Fruit fly (Drosophila melanogaster) whole organism: ENCODE data around the gene Mco1.

Experiments used
- CG8478 ChIP-seq: fragments of >200 bp; optimal IDR thresholded peaks from 2 replicates; lab custom pipeline; 2018; ENCODE audit warnings: inconsistent platforms
- Dll ChIP-seq: fragments of >200 bp; optimal IDR thresholded peaks from 2 replicates; lab custom pipeline; 2017
- EcR ChIP-seq, 2 experiments: fragments of >200 bp; optimal IDR thresholded peaks; 2 replicates each; lab custom pipeline; 2017; ENCODE audit warnings: missing biosample characterization in 2 of 2, missing genetic modification characterization in 2 of 2, missing genetic modification reagents in 2 of 2
- pan ChIP-seq: fragments of >200 bp; optimal IDR thresholded peaks from 2 replicates; lab custom pipeline; 2017
- psq ChIP-seq: fragments of >200 bp; optimal IDR thresholded peaks from 2 replicates; lab custom pipeline; 2017
- usp ChIP-seq: fragments of >200 bp; optimal IDR thresholded peaks from 2 replicates; lab custom pipeline; 2017; ENCODE audit warnings: missing biosample characterization, missing genetic modification characterization, mixed read lengths

Mco1 gene

DNA sequence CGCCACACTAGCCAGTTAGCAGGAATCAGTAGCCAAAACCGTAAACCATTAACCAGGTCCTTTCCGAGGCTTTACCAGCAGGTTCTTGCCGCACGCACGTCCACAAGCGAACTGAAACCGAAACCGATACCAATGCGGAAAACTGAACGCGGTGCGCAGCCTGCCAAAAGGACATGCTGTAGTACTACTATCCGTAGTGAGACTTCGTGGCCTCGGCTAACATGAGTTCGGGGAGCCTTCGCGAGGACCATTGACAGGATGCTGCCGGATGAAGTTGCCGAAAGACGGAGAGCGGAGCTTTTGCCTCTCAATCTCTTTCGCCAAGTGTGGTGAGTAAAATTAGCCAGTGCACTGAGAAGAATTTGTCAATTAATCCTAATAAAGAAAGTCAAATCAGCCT lies 1.3 kb upstream of the Mco1 start, which contains the start of gene Shawl:
Gene Shawl (minus strand): TSS at position 104 of the 400 bp plus-strand sequence.
- TF ChIP-seq EcR (GFP tag; optimal IDR thresholded peaks at IDR 0.05; lab: Kevin White, UChicago): no peak
- no peak for TF ChIP-seq psq (lab: Kevin White, UChicago)
- TF ChIP-seq CG8478 (lab: Kevin White, UChicago): no peak
- no peak for TF ChIP-seq pan (lab: Kevin White, UChicago)
- no peak for TF ChIP-seq usp (GFP tag; lab: Kevin White, UChicago)
- no peak for TF ChIP-seq Dll

DNA sequence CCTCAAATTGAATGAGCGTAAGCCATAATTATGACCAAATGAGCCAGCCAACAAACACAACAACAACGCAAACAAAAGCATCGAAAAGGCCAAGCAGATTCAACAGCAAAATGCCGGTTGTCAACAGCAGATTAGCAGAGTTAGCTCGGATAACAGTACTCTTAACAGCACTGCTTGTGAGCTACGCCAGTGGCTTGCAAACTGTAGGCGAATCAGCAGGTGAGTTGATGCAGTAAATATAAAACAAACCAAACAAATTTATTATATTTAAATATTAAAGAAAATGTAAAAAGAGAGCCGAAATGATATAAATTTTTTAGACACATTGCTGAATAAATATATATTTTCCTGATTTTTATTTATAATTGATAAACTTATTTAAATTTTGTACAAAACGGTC lies 4.3 kb downstream of the Mco1 start:
- TF ChIP-seq Dll (no peak), CG8478 (lab: Kevin White, UChicago) (no peak), EcR (GFP tag; optimal IDR thresholded peaks at IDR 0.05; lab: Kevin White, UChicago) (no peak), usp (GFP tag; lab: Kevin White, UChicago) (no peak), psq (lab: Kevin White, UChicago) (no peak), pan (lab: Kevin White, UChicago) (no peak)

- TF ChIP-seq EcR (GFP tag; optimal IDR thresholded peaks at IDR 0.05; lab: Kevin White, UChicago) (no peak), usp (GFP tag; lab: Kevin White, UChicago) (no peak), pan (lab: Kevin White, UChicago) (no peak), Dll (no peak), CG8478 (lab: Kevin White, UChicago) (no peak), psq (lab: Kevin White, UChicago) (no peak)
Measured at dm6 chr2L:9421312-9421711, 4.9 kb downstream of the Mco1 start.

DNA sequence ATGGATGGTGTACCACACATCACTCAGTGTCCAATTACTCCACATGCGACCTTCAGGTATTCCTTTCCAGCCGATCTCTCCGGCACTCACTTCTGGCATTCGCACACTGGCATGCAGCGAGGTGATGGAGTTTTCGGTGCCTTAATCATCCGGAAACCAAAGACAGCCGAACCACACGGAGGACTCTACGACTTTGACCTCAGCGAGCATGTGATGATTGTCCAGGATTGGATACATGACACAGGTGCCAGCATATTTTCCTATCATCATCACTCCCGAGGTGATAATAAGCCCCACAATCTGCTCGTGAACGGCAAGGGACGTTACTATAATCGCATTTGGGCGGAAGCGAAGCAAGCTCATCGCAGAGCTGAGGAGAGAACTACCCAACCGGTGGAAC lies 7.8 kb downstream of the Mco1 start:
- TF ChIP-seq psq (lab: Kevin White, UChicago) (no peak), CG8478 (lab: Kevin White, UChicago) (no peak)

- TF ChIP-seq psq (lab: Kevin White, UChicago) (no peak), usp (GFP tag; lab: Kevin White, UChicago) (no peak), CG8478 (lab: Kevin White, UChicago) (no peak), EcR (GFP tag; optimal IDR thresholded peaks at IDR 0.05; lab: Kevin White, UChicago) (no peak), Dll (no peak), pan (lab: Kevin White, UChicago) (no peak)
Measured at dm6 chr2L:9426534-9426933, 10.1 kb downstream of the Mco1 start, which contains the start of gene Fbp2. Fbp2 (plus strand) TSS chr2L:9426784.

- TF ChIP-seq CG8478 (lab: Kevin White, UChicago) (no peak), usp (GFP tag; lab: Kevin White, UChicago) (no peak), psq (lab: Kevin White, UChicago) (no peak), pan (lab: Kevin White, UChicago) (no peak), EcR (GFP tag; optimal IDR thresholded peaks at IDR 0.05; lab: Kevin White, UChicago) (no peak), Dll (no peak)
Measured at dm6 chr2L:9427570-9427969, 11.2 kb downstream of the Mco1 start, which contains the start of gene CG42847. CG42847 (plus strand) TSS chr2L:9427870.

dm6 chr2L:9430992-9431602 lies 14.7 kb downstream of the Mco1 start, which contains the start of the genes FucTB and scat:
FucTB (minus strand) TSS chr2L:9431052.
scat (plus strand) TSS chr2L:9431405.
- TF ChIP-seq psq (lab: Kevin White, UChicago) (no peak), usp (GFP tag; lab: Kevin White, UChicago) (no peak), EcR (GFP tag; optimal IDR thresholded peaks at IDR 0.05; lab: Kevin White, UChicago) (no peak), pan (lab: Kevin White, UChicago) (no peak), CG8478 (lab: Kevin White, UChicago) (no peak), Dll (no peak)

DNA sequence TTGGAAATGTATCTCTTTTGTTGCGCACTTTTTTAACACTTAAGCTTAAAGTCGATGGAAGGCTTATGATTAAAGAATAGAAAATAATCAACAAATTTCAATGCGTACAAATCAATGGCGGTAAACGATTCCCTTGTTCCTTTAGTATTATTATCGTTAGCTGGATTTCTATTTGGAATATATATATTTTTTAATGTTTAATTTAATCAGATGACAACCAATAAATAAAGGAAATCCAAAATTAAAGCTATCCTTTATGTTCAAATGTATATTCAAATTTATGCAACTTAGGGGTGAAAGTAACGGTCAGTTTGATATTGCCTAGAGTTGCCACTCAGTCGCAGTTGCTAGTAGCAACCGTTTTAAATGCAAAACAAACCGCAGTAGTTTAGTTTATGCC lies 18.7 kb downstream of the Mco1 start, which contains the start of gene CG3769:
Gene CG3769 (plus strand): TSS at position 301 of the 400 bp plus-strand sequence.
- no peak for TF ChIP-seq usp (GFP tag; lab: Kevin White, UChicago)
- no peak for TF ChIP-seq Dll
- no peak for TF ChIP-seq psq (lab: Kevin White, UChicago)
- no peak for TF ChIP-seq pan (lab: Kevin White, UChicago)
- no peak for TF ChIP-seq EcR (GFP tag; optimal IDR thresholded peaks at IDR 0.05; lab: Kevin White, UChicago)
- no peak for TF ChIP-seq CG8478 (lab: Kevin White, UChicago)

- TF ChIP-seq usp (GFP tag; lab: Kevin White, UChicago) (no peak), CG8478 (lab: Kevin White, UChicago) (no peak), Dll (no peak), psq (lab: Kevin White, UChicago) (no peak), EcR (GFP tag; optimal IDR thresholded peaks at IDR 0.05; lab: Kevin White, UChicago) (no peak), pan (lab: Kevin White, UChicago) (no peak)
Measured at dm6 chr2L:9436504-9436903, 20.1 kb downstream of the Mco1 start, which contains the start of gene RpS28-like. RpS28-like (plus strand) TSS chr2L:9436804.

DNA sequence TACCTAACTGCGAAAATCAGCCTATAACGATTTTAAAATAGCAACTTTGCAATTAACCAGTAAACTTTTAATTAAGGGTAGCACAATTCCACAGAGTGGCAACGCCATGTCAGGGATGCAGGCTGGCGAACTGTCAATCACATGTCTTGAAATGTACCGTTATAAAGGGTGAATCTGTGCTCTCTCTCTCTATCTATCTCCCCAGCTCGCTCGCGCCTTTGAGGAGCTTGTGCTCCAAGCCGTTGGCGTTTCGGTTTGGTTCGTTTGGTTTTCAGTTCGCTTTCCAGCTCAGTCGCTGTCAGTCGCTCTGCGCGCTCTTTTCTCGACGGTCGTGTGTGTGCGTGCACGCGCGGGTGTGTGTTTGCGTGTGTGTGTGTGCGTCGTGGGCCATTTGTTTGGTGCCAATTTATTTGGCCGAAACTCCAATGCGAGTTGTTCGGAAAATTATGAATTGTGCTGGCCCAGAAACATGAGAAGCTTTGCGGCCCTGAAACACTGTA lies 20.9 kb downstream of the Mco1 start, which contains the start of gene numb:
Gene numb (plus strand): TSS at position 254 of the 500 bp plus-strand sequence.
- TF ChIP-seq pan (lab: Kevin White, UChicago) (no peak), EcR (GFP tag; optimal IDR thresholded peaks at IDR 0.05; lab: Kevin White, UChicago) (no peak), usp (GFP tag; lab: Kevin White, UChicago) (no peak)

DNA sequence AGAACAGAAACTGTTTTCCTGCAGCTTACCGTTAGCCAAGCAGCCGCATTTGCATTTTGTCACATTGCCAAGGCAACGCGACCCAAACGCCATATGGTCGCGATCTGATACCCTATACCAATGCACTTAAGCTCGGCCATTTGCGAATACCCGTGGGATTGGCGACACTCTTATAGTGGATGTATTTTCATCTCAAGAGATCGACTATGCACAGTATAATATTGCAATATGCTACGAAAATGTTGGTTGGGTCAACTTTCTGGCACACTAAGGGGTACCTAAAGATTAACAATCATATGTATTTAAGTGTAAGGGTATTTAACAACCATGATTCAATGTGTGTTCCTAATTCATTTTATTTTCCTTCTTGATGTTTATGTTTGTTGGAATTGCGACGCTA lies 21.8 kb downstream of the Mco1 start:
- TF ChIP-seq EcR (GFP tag; optimal IDR thresholded peaks at IDR 0.05; lab: Kevin White, UChicago) (no peak), CG8478 (lab: Kevin White, UChicago) (no peak), Dll (no peak), pan (lab: Kevin White, UChicago) (no peak), usp (GFP tag; lab: Kevin White, UChicago) (no peak), psq (lab: Kevin White, UChicago) (no peak)

dm6 chr2L:9440640-9441039 lies 24.3 kb downstream of the Mco1 start, which contains the start of gene CG33723:
CG33723 (minus strand) TSS chr2L:9440740.
- no peak for TF ChIP-seq Dll
- no peak for TF ChIP-seq usp (GFP tag; lab: Kevin White, UChicago)
- TF ChIP-seq CG8478 (lab: Kevin White, UChicago): no peak
- TF ChIP-seq psq (lab: Kevin White, UChicago): no peak
- TF ChIP-seq EcR (GFP tag; optimal IDR thresholded peaks at IDR 0.05; lab: Kevin White, UChicago): no peak
- no peak for TF ChIP-seq pan (lab: Kevin White, UChicago)
